Fruit fly (Drosophila melanogaster) whole organism, embryonic: ENCODE results near the gene Coa8.

Experiments used
- Bdp1 ChIP-seq: fragments of 200-800 bp; sonication (Bioruptor generic); optimal IDR thresholded peaks from 3 replicates; lab custom pipeline; 2016; ENCODE audit warnings: missing biosample characterization, missing genetic modification characterization
- Blimp-1 ChIP-seq: fragments of 200-800 bp; sonication (Bioruptor generic); optimal IDR thresholded peaks from 3 replicates; lab custom pipeline; 2018; ENCODE audit warnings: missing biosample characterization, missing genetic modification characterization, mild to moderate bottlenecking, moderate library complexity, missing genetic modification reagents
- CG1024 ChIP-seq: fragments of 200-800 bp; sonication (Bioruptor generic); IDR thresholded peaks from 2 replicates; pipeline ENCODE4 v1.3.6; 2022; ENCODE audit warnings: missing biosample characterization, missing genetic modification characterization
- CG10462 ChIP-seq: fragments of 200-800 bp; sonication (Bioruptor generic); optimal IDR thresholded peaks from 2 replicates; lab custom pipeline; 2016; ENCODE audit warnings: missing biosample characterization, missing genetic modification characterization
- CG11560 ChIP-seq: fragments of 200-800 bp; sonication (Bioruptor generic); IDR thresholded peaks from 3 replicates; pipeline ENCODE4 v1.3.6; 2022; ENCODE audit warnings: missing biosample characterization, missing genetic modification characterization
- CG11696 ChIP-seq: fragments of 200-800 bp; sonication (Bioruptor generic); IDR thresholded peaks from 2 replicates; pipeline ENCODE4 v1.3.6; 2022; ENCODE audit warnings: missing biosample characterization, missing genetic modification characterization
- CG13296 ChIP-seq: fragments of 200-800 bp; sonication (Bioruptor generic); optimal IDR thresholded peaks from 3 replicates; lab custom pipeline; 2018; ENCODE audit warnings: missing biosample characterization, mild to moderate bottlenecking, missing genetic modification characterization
- CG14710 ChIP-seq: fragments of 200-800 bp; sonication (Bioruptor generic); optimal IDR thresholded peaks from 3 replicates; lab custom pipeline; 2019; ENCODE audit warnings: missing biosample characterization, mild to moderate bottlenecking, missing genetic modification characterization, moderate library complexity
- CG15514 ChIP-seq: fragments of 200-800 bp; sonication (Bioruptor generic); optimal IDR thresholded peaks from 3 replicates; lab custom pipeline; 2017; ENCODE audit warnings: missing biosample characterization, missing genetic modification characterization, mild to moderate bottlenecking, moderate library complexity, missing genetic modification reagents
- CG16779 ChIP-seq: fragments of 200-800 bp; sonication (Bioruptor generic); IDR thresholded peaks from 2 replicates; pipeline ENCODE4 v1.3.6; 2022; ENCODE audit warnings: missing biosample characterization, missing genetic modification characterization
- CG17328 ChIP-seq: fragments of 200-800 bp; sonication (Bioruptor generic); IDR thresholded peaks from 2 replicates; pipeline ENCODE4 v1.3.6; 2022; ENCODE audit warnings: missing biosample characterization, missing genetic modification characterization
- CG17361 ChIP-seq: fragments of 200-800 bp; sonication (Bioruptor generic); IDR thresholded peaks from 3 replicates; pipeline ENCODE4 v1.3.6; 2022; ENCODE audit warnings: missing biosample characterization, missing genetic modification characterization
- CG17802 ChIP-seq: fragments of 200-800 bp; sonication (Bioruptor generic); optimal IDR thresholded peaks from 2 replicates; lab custom pipeline; 2018; ENCODE audit warnings: missing biosample characterization, mild to moderate bottlenecking, missing genetic modification characterization, moderate library complexity
- CG18262 ChIP-seq: fragments of 200-800 bp; optimal IDR thresholded peaks from 3 replicates; lab custom pipeline; 2019; ENCODE audit warnings: missing biosample characterization, mild to moderate bottlenecking, missing genetic modification characterization, moderate library complexity
- CG33213 ChIP-seq: fragments of 200-800 bp; sonication (Bioruptor generic); optimal IDR thresholded peaks from 3 replicates; lab custom pipeline; 2016; ENCODE audit warnings: missing biosample characterization, missing genetic modification characterization
- CG3995 ChIP-seq: fragments of 200-800 bp; sonication (Bioruptor generic); optimal IDR thresholded peaks from 3 replicates; lab custom pipeline; 2016; ENCODE audit warnings: missing biosample characterization, missing genetic modification characterization
- CG43689 ChIP-seq: fragments of 200-800 bp; sonication (Bioruptor generic); IDR thresholded peaks from 2 replicates; pipeline ENCODE4 v1.3.6; 2022; ENCODE audit warnings: missing biosample characterization, missing genetic modification characterization
- CG4404 ChIP-seq: fragments of 200-800 bp; sonication (Bioruptor generic); IDR thresholded peaks from 2 replicates; pipeline ENCODE4 v1.3.6; 2022; ENCODE audit warnings: missing biosample characterization, missing genetic modification characterization
- CG4617 ChIP-seq: fragments of 200-800 bp; sonication (Bioruptor generic); optimal IDR thresholded peaks from 3 replicates; lab custom pipeline; 2016; ENCODE audit warnings: missing biosample characterization, missing genetic modification characterization, borderline replicate concordance
- CG4707 ChIP-seq: fragments of 200-800 bp; sonication (Bioruptor generic); optimal IDR thresholded peaks from 2 replicates; lab custom pipeline; 2018; ENCODE audit warnings: missing biosample characterization, mild to moderate bottlenecking, missing genetic modification characterization, moderate library complexity
- CG4730 ChIP-seq: fragments of 200-800 bp; sonication (Bioruptor generic); IDR thresholded peaks from 2 replicates; pipeline ENCODE4 v1.3.6; 2022; ENCODE audit warnings: missing biosample characterization, missing genetic modification characterization
- CG5180 ChIP-seq: fragments of 200-800 bp; sonication (Bioruptor generic); optimal IDR thresholded peaks from 3 replicates; lab custom pipeline; 2017; ENCODE audit warnings: missing biosample characterization, missing genetic modification characterization, mild to moderate bottlenecking, moderate library complexity, missing genetic modification reagents
- CG7271 ChIP-seq: fragments of 200-800 bp; sonication (Bioruptor generic); optimal IDR thresholded peaks from 2 replicates; lab custom pipeline; 2018; ENCODE audit warnings: missing biosample characterization, mild to moderate bottlenecking, missing genetic modification characterization, moderate library complexity
- D19B ChIP-seq: fragments of 200-800 bp; sonication (Bioruptor generic); optimal IDR thresholded peaks from 2 replicates; lab custom pipeline; 2017; ENCODE audit warnings: missing biosample characterization, mild to moderate bottlenecking, missing genetic modification characterization
- E2f1 ChIP-seq: fragments of 200-800 bp; sonication (Bioruptor generic); IDR thresholded peaks from 2 replicates; pipeline ENCODE4 v1.3.6; 2022; ENCODE audit warnings: missing biosample characterization, missing genetic modification characterization
- E2f2 ChIP-seq: fragments of 200-800 bp; sonication (Bioruptor generic); IDR thresholded peaks from 2 replicates; pipeline ENCODE4 v1.3.6; 2022; ENCODE audit warnings: missing biosample characterization, missing genetic modification characterization
- Ets97D ChIP-seq: fragments of 200-800 bp; sonication (Bioruptor generic); optimal IDR thresholded peaks from 3 replicates; lab custom pipeline; 2016; ENCODE audit warnings: missing biosample characterization, missing genetic modification characterization
- HLH4C ChIP-seq: fragments of 200-800 bp; sonication (Bioruptor generic); IDR thresholded peaks from 3 replicates; pipeline ENCODE4 v1.3.6; 2022; ENCODE audit warnings: missing biosample characterization, missing genetic modification characterization; ENCODE audit not compliant: partially characterized antibody
- Mad ChIP-seq: fragments of 200-800 bp; sonication (Bioruptor generic); optimal IDR thresholded peaks from 2 replicates; lab custom pipeline; 2016; ENCODE audit warnings: missing biosample characterization, missing genetic modification characterization
- Nf-YA ChIP-seq: fragments of 200-800 bp; sonication (Bioruptor generic); IDR thresholded peaks from 2 replicates; pipeline ENCODE4 v1.3.6; 2022; ENCODE audit warnings: missing biosample characterization, missing genetic modification characterization
- Nf-YC ChIP-seq: fragments of 200-800 bp; optimal IDR thresholded peaks from 3 replicates; lab custom pipeline; 2019; ENCODE audit warnings: missing biosample characterization, mild to moderate bottlenecking, missing genetic modification characterization, moderate library complexity
- Pdp1 ChIP-seq, 2 experiments: fragments of 200-800 bp; sonication (Bioruptor generic); optimal IDR thresholded peaks; 3 replicates each; lab custom pipeline; 2016; ENCODE audit warnings: missing biosample characterization in 2 of 2, missing genetic modification characterization in 2 of 2, mild to moderate bottlenecking in 1 of 2, moderate library complexity in 1 of 2
- Usf ChIP-seq: fragments of 200-800 bp; sonication (Bioruptor generic); optimal IDR thresholded peaks from 2 replicates; lab custom pipeline; 2017; ENCODE audit warnings: missing genotype, missing biosample characterization, missing genetic modification characterization
- YL-1 ChIP-seq: fragments of 200-800 bp; sonication (Bioruptor generic); optimal IDR thresholded peaks from 3 replicates; lab custom pipeline; 2017; ENCODE audit warnings: missing biosample characterization, mild to moderate bottlenecking, missing genetic modification characterization
- ci ChIP-seq: fragments of 200-800 bp; sonication (Bioruptor generic); IDR thresholded peaks from 3 replicates; pipeline ENCODE4 v1.3.6; 2022; ENCODE audit warnings: missing biosample characterization, missing genetic modification characterization
- crol ChIP-seq: fragments of 200-800 bp; sonication (Bioruptor generic); IDR thresholded peaks from 2 replicates; pipeline ENCODE4 v1.3.6; 2022; ENCODE audit warnings: missing biosample characterization, missing genetic modification characterization
- dysf ChIP-seq: fragments of 200-800 bp; sonication (Bioruptor generic); IDR thresholded peaks from 3 replicates; pipeline ENCODE4 v1.3.6; 2022; ENCODE audit warnings: missing biosample characterization, missing genetic modification characterization
- ems ChIP-seq: fragments of 200-800 bp; sonication (Bioruptor generic); optimal IDR thresholded peaks from 3 replicates; lab custom pipeline; 2016; ENCODE audit warnings: missing biosample characterization, missing genetic modification characterization
- gem ChIP-seq: fragments of 200-800 bp; sonication (Bioruptor generic); optimal IDR thresholded peaks from 2 replicates; lab custom pipeline; 2019; ENCODE audit warnings: missing biosample characterization, mild to moderate bottlenecking, missing genetic modification characterization, moderate library complexity
- gsb ChIP-seq: fragments of 200-800 bp; sonication (Bioruptor generic); IDR thresholded peaks from 2 replicates; pipeline ENCODE4 v1.3.6; 2022; ENCODE audit warnings: missing biosample characterization, missing genetic modification characterization
- ham ChIP-seq: fragments of 200-800 bp; sonication (Bioruptor generic); IDR thresholded peaks from 2 replicates; pipeline ENCODE4 v1.3.6; 2022; ENCODE audit warnings: missing biosample characterization, missing genetic modification characterization
- hkb ChIP-seq, 2 experiments: fragments of 200-800 bp in 1 of 2; fragments of >200 bp in 1 of 2; sonication (Bioruptor generic) in 1 of 2; IDR thresholded peaks in 1 of 2; optimal IDR thresholded peaks in 1 of 2; 2 replicates each; pipeline versions ENCODE4 v1.3.6 to Lab custom; 2017 to 2022; ENCODE audit warnings: missing biosample characterization in 1 of 2, missing genetic modification characterization in 1 of 2
- nom ChIP-seq: fragments of 200-800 bp; sonication (Bioruptor generic); optimal IDR thresholded peaks from 2 replicates; lab custom pipeline; 2017; ENCODE audit warnings: missing biosample characterization, missing genetic modification characterization, mild to moderate bottlenecking, moderate library complexity, missing genetic modification reagents
- sd ChIP-seq: fragments of 200-800 bp; sonication (Bioruptor generic); optimal IDR thresholded peaks from 3 replicates; lab custom pipeline; 2018; ENCODE audit warnings: missing biosample characterization, mild to moderate bottlenecking, missing genetic modification characterization, moderate library complexity
- shn ChIP-seq: fragments of 200-800 bp; sonication (Bioruptor generic); optimal IDR thresholded peaks from 3 replicates; lab custom pipeline; 2016; ENCODE audit warnings: missing biosample characterization, missing genetic modification characterization
- sisA ChIP-seq: fragments of 200-800 bp; sonication (Bioruptor generic); IDR thresholded peaks from 2 replicates; pipeline ENCODE4 v1.3.6; 2022; ENCODE audit warnings: missing biosample characterization, missing genetic modification characterization
- sna ChIP-seq: fragments of 200-800 bp; sonication (Bioruptor generic); IDR thresholded peaks from 2 replicates; pipeline ENCODE4 v1.3.6; 2022; ENCODE audit warnings: missing biosample characterization, missing genetic modification characterization; ENCODE audit not compliant: partially characterized antibody
- zen ChIP-seq: fragments of 200-800 bp; sonication (Bioruptor generic); optimal IDR thresholded peaks from 3 replicates; lab custom pipeline; 2018; ENCODE audit warnings: missing biosample characterization, mild to moderate bottlenecking, missing genetic modification characterization, moderate library complexity
- zfh2 ChIP-seq: fragments of 200-800 bp; sonication (Bioruptor generic); optimal IDR thresholded peaks from 2 replicates; lab custom pipeline; 2016; ENCODE audit warnings: missing biosample characterization, missing genetic modification characterization

The Coa8 gene

DNA sequence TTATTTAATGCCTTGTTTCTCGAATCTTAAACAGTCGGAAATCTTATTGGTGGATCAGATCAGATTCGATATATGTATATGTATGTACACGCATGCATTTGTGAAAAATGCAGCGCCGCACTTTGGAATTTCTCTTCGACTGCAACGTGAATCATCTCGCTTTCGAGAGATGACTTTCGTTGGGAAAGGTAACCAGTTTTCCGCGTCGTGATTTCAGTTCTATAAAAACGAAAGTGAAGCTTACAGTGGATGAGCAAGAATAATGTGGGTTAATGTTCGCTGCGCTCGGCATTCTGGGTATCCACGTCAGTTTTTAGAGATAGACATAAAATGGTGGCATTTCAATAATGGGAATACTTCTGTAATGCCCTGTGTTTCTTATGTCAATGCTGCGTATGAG, 23.5 kb upstream of the Coa8 start:
- TF ChIP-seq Bdp1 (GFP tag; lab: Kevin White, UChicago) = no peak
- no peak for TF ChIP-seq CG4404 (GFP tag; lab: Robert Waterston, UW)
- TF ChIP-seq shn (GFP tag; lab: Kevin White, UChicago) = no peak
- TF ChIP-seq Blimp-1 = peak; percentile 99

DNA sequence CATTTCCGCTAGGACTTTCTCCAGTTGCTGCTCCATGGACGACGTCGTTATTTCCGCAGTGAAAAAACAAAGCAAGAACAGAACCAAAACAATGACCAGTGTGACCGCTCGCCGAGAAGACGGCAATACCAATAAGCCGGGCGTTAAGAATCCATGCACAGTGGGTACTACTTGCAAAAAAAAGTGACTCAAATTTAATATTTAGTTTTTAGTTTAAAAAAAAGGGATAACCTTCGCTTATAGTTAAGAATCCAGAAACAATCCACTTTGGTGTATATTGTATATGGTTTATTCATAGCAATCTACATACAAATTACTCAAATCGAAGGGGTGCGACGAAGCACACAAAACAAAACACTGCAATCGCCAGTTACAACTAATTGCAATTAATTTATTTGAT, 21.2 kb upstream of the Coa8 start, which contains the start of gene Lamtor5:
Gene Lamtor5 (minus strand): TSS at position 105 of the 400 bp plus-strand sequence.
- peak; percentile 2 for TF ChIP-seq CG33213
- TF ChIP-seq CG4707 (GFP tag; lab: Kevin White, UChicago) = peak; percentile 51
- peak; percentile 10 for TF ChIP-seq Mad (GFP tag; lab: Kevin White, UChicago)
- TF ChIP-seq Usf = no peak
- no peak; the same call in 2 of the 3 replicates for TF ChIP-seq dysf (GFP tag; lab: Robert Waterston, UW)
- no peak for TF ChIP-seq hkb (optimal IDR thresholded peaks at IDR 0.05; lab: Kevin White, UChicago)
- TF ChIP-seq hkb (GFP tag; IDR thresholded peaks at IDR 0.05; lab: Robert Waterston, UW) = peak; percentile 39; the same call in 1 of the 2 replicates
- peak; percentile 21 for TF ChIP-seq CG4617 (GFP tag; lab: Kevin White, UChicago)
- TF ChIP-seq CG4730 = no peak
- no peak for TF ChIP-seq CG43689 (GFP tag; lab: Robert Waterston, UW)
- TF ChIP-seq HLH4C = peak; percentile 28; the same call in 1 of the 3 replicates
- TF ChIP-seq CG17802 (tag; lab: Kevin White, UChicago) = no peak
- TF ChIP-seq ham = no peak
- peak; percentile 39 for TF ChIP-seq YL-1 (GFP tag; lab: Kevin White, UChicago)
- TF ChIP-seq sd (tag; lab: Kevin White, UChicago) = peak; percentile 26
- TF ChIP-seq E2f1 (GFP tag; lab: Robert Waterston, UW) = no peak
- TF ChIP-seq CG13296 (GFP tag; lab: Kevin White, UChicago) = peak; percentile 41
- no peak for TF ChIP-seq crol (GFP tag; lab: Robert Waterston, UW)
- TF ChIP-seq Pdp1 (GFP tag; optimal IDR thresholded peaks at IDR 0.05; lab: Kevin White, UChicago) = peak; percentile 41 to 49
- peak; percentile 25; the same call in 1 of the 2 replicates for TF ChIP-seq E2f2
- TF ChIP-seq ci (GFP tag; lab: Robert Waterston, UW) = peak; percentile 69
- TF ChIP-seq Nf-YA = no peak
- TF ChIP-seq gem (tag; lab: Kevin White, UChicago) = peak; percentile 68
- peak; percentile 29 for TF ChIP-seq Nf-YC (tag; lab: Kevin White, UChicago)
- no peak for TF ChIP-seq CG10462 (GFP tag; lab: Kevin White, UChicago)
- TF ChIP-seq CG17361 (GFP tag; lab: Robert Waterston, UW) = peak; percentile 43; the same call in 1 of the 3 replicates
- no peak for TF ChIP-seq CG1024 (GFP tag; lab: Robert Waterston, UW)
- no peak for TF ChIP-seq CG7271 (tag; lab: Kevin White, UChicago)
- TF ChIP-seq CG17328 = 0 out of 2 replicates have a peak, but pooled peaks have one; percentile 39
- TF ChIP-seq CG11560 (tag; lab: Robert Waterston, UW) = no peak
- peak; percentile 28 for TF ChIP-seq nom (GFP tag; lab: Kevin White, UChicago)
- no peak for TF ChIP-seq zen (tag; lab: Kevin White, UChicago)
- TF ChIP-seq CG3995 = no peak
- no peak for TF ChIP-seq sna
- peak; percentile 28; the same call in 1 of the 2 replicates for TF ChIP-seq CG16779
- peak; percentile 10 for TF ChIP-seq zfh2 (GFP tag; lab: Kevin White, UChicago)
- no peak for TF ChIP-seq gsb (GFP tag; lab: Robert Waterston, UW)
- peak; percentile 12 for TF ChIP-seq CG14710 (tag; lab: Kevin White, UChicago)
- no peak; the same call in 1 of the 2 replicates for TF ChIP-seq CG11696 (GFP tag; lab: Robert Waterston, UW)
- TF ChIP-seq CG5180 (GFP tag; lab: Kevin White, UChicago) = no peak
- TF ChIP-seq ems (GFP tag; lab: Kevin White, UChicago) = peak; percentile 46
- peak; percentile 32 for TF ChIP-seq CG18262 (tag; lab: Kevin White, UChicago)
- TF ChIP-seq sisA (GFP tag; lab: Robert Waterston, UW) = peak; percentile 22; the same call in 1 of the 2 replicates
- peak; percentile 61 for TF ChIP-seq CG15514 (GFP tag; lab: Kevin White, UChicago)
- TF ChIP-seq Ets97D = peak; percentile 28
- TF ChIP-seq D19B = peak; percentile 1
